Fruit fly (Drosophila melanogaster): ENCODE measurements around the gene CG11694.
A peak's percentile ranks its signal among the peaks of the same experiment; 100 is the strongest.

The CG11694 gene

dm6 chr3R:8264302-8265080 lies 47.4 kb downstream of the CG11694 start, which contains the start of the genes RPA1 and Mcm2 (continued):
- TF ChIP-seq Atf6 (GFP tag; IDR thresholded peaks at IDR 0.05) (peak; percentile 50; the same call in 1 of the 2 replicates), ap (GFP tag; IDR thresholded peaks at IDR 0.05) (peak; percentile 60), YL-1 (GFP tag; optimal IDR thresholded peaks at IDR 0.05) (peak; percentile 65), NC2β (GFP tag; optimal IDR thresholded peaks at IDR 0.05) (no peak), CG17359 (tag; optimal IDR thresholded peaks at IDR 0.05) (peak; percentile 63), CG1602 (GFP tag; optimal IDR thresholded peaks at IDR 0.05) (peak; percentile 78), Drgx (GFP tag; IDR thresholded peaks at IDR 0.05) (peak; percentile 72), br (optimal IDR thresholded peaks at IDR 0.05) (no peak), pb (GFP tag; optimal IDR thresholded peaks at IDR 0.05) (no peak), ken (GFP tag; IDR thresholded peaks at IDR 0.05) (peak; percentile 78), Nf-YC (tag; optimal IDR thresholded peaks at IDR 0.05) (peak; percentile 80), Oaz (GFP tag; IDR thresholded peaks at IDR 0.05) (0 out of 2 replicates have a peak, but pooled peaks have one; percentile 29), CG6175 (GFP tag; IDR thresholded peaks at IDR 0.05) (peak; percentile 67; the same call in 2 of the 3 replicates), Hr39 (optimal IDR thresholded peaks at IDR 0.05) (no peak), h (optimal IDR thresholded peaks at IDR 0.05) (no peak), HLH54F (GFP tag; optimal IDR thresholded peaks at IDR 0.05) (peak; percentile 71), CG7786 (GFP tag; optimal IDR thresholded peaks at IDR 0.05) (peak; percentile 52), inv (GFP tag; IDR thresholded peaks at IDR 0.05; ENCODE audit: partially characterized antibody) (no peak), H15 (GFP tag; IDR thresholded peaks at IDR 0.05) (peak; percentile 79; the same call in 2 of the 3 replicates), Max (GFP tag; optimal IDR thresholded peaks at IDR 0.05) (peak; percentile 57), cwo (GFP tag; optimal IDR thresholded peaks at IDR 0.05) (peak; percentile 49), nerfin-2 (GFP tag; IDR thresholded peaks at IDR 0.05; ENCODE audit: partially characterized antibody) (no peak), Usf (GFP tag; optimal IDR thresholded peaks at IDR 0.05) (peak; percentile 81), CG13424 (tag; optimal IDR thresholded peaks at IDR 0.05) (peak; percentile 85), jigr1 (GFP tag; IDR thresholded peaks at IDR 0.05) (0 out of 3 replicates have a peak, but pooled peaks have one; percentile 51), Ets65A (GFP tag) (peak; percentile 97), schlank (tag; optimal IDR thresholded peaks at IDR 0.05) (peak; percentile 33), crol (GFP tag; IDR thresholded peaks at IDR 0.05) (no peak), CG18476 (GFP tag; optimal IDR thresholded peaks at IDR 0.05) (peak; percentile 50), ato (GFP tag; IDR thresholded peaks at IDR 0.05; ENCODE audit: partially characterized antibody) (peak; percentile 57), CG34422 (GFP tag; IDR thresholded peaks at IDR 0.05) (peak; percentile 88), Fer3 (tag; optimal IDR thresholded peaks at IDR 0.05) (peak; percentile 68), CG2202 (tag; optimal IDR thresholded peaks at IDR 0.05) (peak; percentile 22), stc (GFP tag; IDR thresholded peaks at IDR 0.05) (peak; percentile 44; the same call in 1 of the 2 replicates), CG15601 (tag; optimal IDR thresholded peaks at IDR 0.05) (peak; percentile 47), CG10321 (GFP tag; IDR thresholded peaks at IDR 0.05) (no peak), CG14710 (tag; optimal IDR thresholded peaks at IDR 0.05) (peak; percentile 82), HLH3B (GFP tag; IDR thresholded peaks at IDR 0.05) (peak; percentile 56), sim (GFP tag; IDR thresholded peaks at IDR 0.05) (no peak), CG7745 (tag; optimal IDR thresholded peaks at IDR 0.05) (no peak), CG17361 (GFP tag; IDR thresholded peaks at IDR 0.05) (peak; percentile 95), repo (GFP tag; optimal IDR thresholded peaks at IDR 0.05) (no peak), CG15011 (GFP tag; optimal IDR thresholded peaks at IDR 0.05) (no peak), BEAF-32 (GFP tag; optimal IDR thresholded peaks at IDR 0.05) (peak; percentile 19), tgo (GFP tag; IDR thresholded peaks at IDR 0.05) (peak; percentile 83), CG12155 (GFP tag; optimal IDR thresholded peaks at IDR 0.05) (peak; percentile 84), Elba2 (GFP tag; optimal IDR thresholded peaks at IDR 0.05) (no peak), pfk (GFP tag; optimal IDR thresholded peaks at IDR 0.05) (no peak), ranshi (GFP tag; IDR thresholded peaks at IDR 0.05) (peak; percentile 73; the same call in 1 of the 2 replicates), unpg (GFP tag; optimal IDR thresholded peaks at IDR 0.05) (peak; percentile 56), Bteb2 (GFP tag; optimal IDR thresholded peaks at IDR 0.05) (no peak)

Measured in whole organism, embryonic.